Worm (Caenorhabditis elegans): ENCODE data around the gene zip-8.

ce11 chrIII:6507832-6508231, 29.1 kb downstream of the zip-8 start, which contains the start of gene F23F12.12:
- TF ChIP-seq nhr-28 (tag; optimal IDR thresholded peaks at IDR 0.05) (no peak), blmp-1 (tag; optimal IDR thresholded peaks at IDR 0.05) (no peak), tbx-8 (GFP tag; optimal IDR thresholded peaks at IDR 0.05) (no peak), unc-62 (GFP tag; optimal IDR thresholded peaks at IDR 0.05) (no peak), hlh-1 (tag; optimal IDR thresholded peaks at IDR 0.05) (no peak), lsy-2 (tag; optimal IDR thresholded peaks at IDR 0.05) (no peak), nhr-237 (tag; optimal IDR thresholded peaks at IDR 0.05) (no peak), elt-1 (tag; optimal IDR thresholded peaks at IDR 0.05; ENCODE audit: borderline replicate concordance, insufficient read depth) (no peak), sptf-1 (tag; optimal IDR thresholded peaks at IDR 0.05) (no peak), nhr-76 (tag; optimal IDR thresholded peaks at IDR 0.05) (no peak), lin-13 (tag; optimal IDR thresholded peaks at IDR 0.05) (no peak)

Measured in whole organism, mixed stage, embryonic.